Comparison of ENCODE assay signal across 1 fruit fly cellular context in genomic region chrX:6683635-6684499, dm6.
TF ChIP-seq lines count a peak whose summit lies in the region.

Gene Pink1, plus strand, starts transcription at chrX:6683798.

TF ChIP-seq in whole organism, embryonic, 481 proteins besides CTCF, POLR2A, EP300 and RAD21 (continued from another document):
- TF ChIP-seq sc (optimal IDR thresholded peaks at IDR 0.05; lab: Kevin White, UChicago) (no peak), sc (GFP tag; optimal IDR thresholded peaks at IDR 0.05; lab: Kevin White, UChicago) (no peak), gfzf (GFP tag; optimal IDR thresholded peaks at IDR 0.05; lab: Kevin White, UChicago) (peak; percentile 68), CG6854 (GFP tag; optimal IDR thresholded peaks at IDR 0.05; lab: Kevin White, UChicago) (no peak), Dip2 (GFP tag; IDR thresholded peaks at IDR 0.05; lab: Robert Waterston, UW) (no peak), CG17385 (GFP tag; optimal IDR thresholded peaks at IDR 0.05; lab: Kevin White, UChicago) (peak; percentile 89), nom (GFP tag; optimal IDR thresholded peaks at IDR 0.05; lab: Kevin White, UChicago) (peak; percentile 30), ewg (GFP tag; optimal IDR thresholded peaks at IDR 0.05; lab: Kevin White, UChicago) (no peak), Adf1 (GFP tag; IDR thresholded peaks at IDR 0.05; lab: Robert Waterston, UW) (0 out of 2 replicates have a peak, but pooled peaks have one; percentile 9), onecut (GFP tag; IDR thresholded peaks at IDR 0.05; lab: Robert Waterston, UW) (peak; percentile 44; the same call in 1 of the 2 replicates), chinmo (GFP tag; IDR thresholded peaks at IDR 0.05; lab: Robert Waterston, UW; ENCODE audit: partially characterized antibody) (peak; percentile 62; the same call in 1 of the 4 replicates), Med (GFP tag; lab: Kevin White, UChicago) (peak; percentile 59), YL-1 (GFP tag; optimal IDR thresholded peaks at IDR 0.05; lab: Kevin White, UChicago) (peak; percentile 70), Bgb (GFP tag; IDR thresholded peaks at IDR 0.05; lab: Robert Waterston, UW; ENCODE audit: partially characterized antibody) (peak; percentile 59), CG11398 (GFP tag; optimal IDR thresholded peaks at IDR 0.05; lab: Kevin White, UChicago) (no peak), CG4617 (GFP tag; optimal IDR thresholded peaks at IDR 0.05; lab: Kevin White, UChicago; ENCODE audit: borderline replicate concordance) (peak; percentile 75), CG16813 (GFP tag; IDR thresholded peaks at IDR 0.05; lab: Robert Waterston, UW; ENCODE audit: partially characterized antibody) (peak; percentile 46; the same call in 2 of the 3 replicates), toy (GFP tag; IDR thresholded peaks at IDR 0.05; lab: Robert Waterston, UW) (no peak), BEAF-32 (GFP tag; optimal IDR thresholded peaks at IDR 0.05; lab: Kevin White, UChicago) (peak; percentile 72), Scr (GFP tag; IDR thresholded peaks at IDR 0.05; lab: Robert Waterston, UW; ENCODE audit: partially characterized antibody) (peak; percentile 46), pita (GFP tag; optimal IDR thresholded peaks at IDR 0.05; lab: Kevin White, UChicago) (peak; percentile 42), pb (GFP tag; optimal IDR thresholded peaks at IDR 0.05; lab: Kevin White, UChicago) (no peak), Sin3A (optimal IDR thresholded peaks at IDR 0.05; lab: Kevin White, UChicago) (peak; percentile 11), crc (GFP tag; optimal IDR thresholded peaks at IDR 0.05; lab: Kevin White, UChicago) (no peak), gcm (GFP tag; optimal IDR thresholded peaks at IDR 0.05; lab: Kevin White, UChicago) (no peak), rib (GFP tag; IDR thresholded peaks at IDR 0.05; lab: Robert Waterston, UW) (peak; percentile 65; the same call in 1 of the 2 replicates), vvl (GFP tag; IDR thresholded peaks at IDR 0.05; lab: Robert Waterston, UW) (no peak), ato (GFP tag; IDR thresholded peaks at IDR 0.05; lab: Robert Waterston, UW; ENCODE audit: partially characterized antibody) (peak; percentile 60; the same call in 1 of the 2 replicates), CG2116 (GFP tag; optimal IDR thresholded peaks at IDR 0.05; lab: Kevin White, UChicago) (peak; percentile 51), Oli (tag; optimal IDR thresholded peaks at IDR 0.05; lab: Kevin White, UChicago) (no peak), CG34224 (GFP tag; IDR thresholded peaks at IDR 0.05; lab: Robert Waterston, UW; ENCODE audit: partially characterized antibody) (peak; percentile 15; the same call in 2 of the 3 replicates), tna (GFP tag; IDR thresholded peaks at IDR 0.05; lab: Robert Waterston, UW; ENCODE audit: partially characterized antibody) (peak; percentile 24; the same call in 1 of the 2 replicates), Pdp1 (GFP tag; optimal IDR thresholded peaks at IDR 0.05; lab: Kevin White, UChicago) (peak in 1 of 2 experiments; percentile 40), sug (tag; optimal IDR thresholded peaks at IDR 0.05; lab: Kevin White, UChicago) (peak; percentile 14), knrl (GFP tag; IDR thresholded peaks at IDR 0.05; lab: Robert Waterston, UW; ENCODE audit: partially characterized antibody) (peak; percentile 57), nerfin-2 (GFP tag; IDR thresholded peaks at IDR 0.05; lab: Robert Waterston, UW; ENCODE audit: partially characterized antibody) (peak; percentile 56), insv (GFP tag; optimal IDR thresholded peaks at IDR 0.05; lab: Kevin White, UChicago) (peak in 1 of 2 experiments; percentile 13), bowl (GFP tag; IDR thresholded peaks at IDR 0.05; lab: Robert Waterston, UW) (no peak), ken (GFP tag; IDR thresholded peaks at IDR 0.05; lab: Robert Waterston, UW) (no peak), CG33557 (GFP tag; optimal IDR thresholded peaks at IDR 0.05; lab: Kevin White, UChicago) (no peak), Dref (GFP tag; IDR thresholded peaks at IDR 0.05; lab: Robert Waterston, UW) (peak; percentile 70), Dp (GFP tag; optimal IDR thresholded peaks at IDR 0.05; lab: Kevin White, UChicago) (peak; percentile 12), CG17829 (tag; optimal IDR thresholded peaks at IDR 0.05; lab: Kevin White, UChicago) (no peak), bcd (GFP tag; optimal IDR thresholded peaks at IDR 0.05; lab: Kevin White, UChicago) (no peak), MTF-1 (GFP tag; optimal IDR thresholded peaks at IDR 0.05; lab: Kevin White, UChicago; ENCODE audit: borderline replicate concordance) (no peak), dati (GFP tag; IDR thresholded peaks at IDR 0.05; lab: Robert Waterston, UW) (no peak), ranshi (GFP tag; IDR thresholded peaks at IDR 0.05; lab: Robert Waterston, UW) (no peak), corto (GFP tag; optimal IDR thresholded peaks at IDR 0.05; lab: Kevin White, UChicago) (no peak), ac (GFP tag; optimal IDR thresholded peaks at IDR 0.05; lab: Kevin White, UChicago) (no peak), CG13424 (tag; optimal IDR thresholded peaks at IDR 0.05; lab: Kevin White, UChicago) (no peak), croc (GFP tag; conservative IDR thresholded peaks at IDR 0.05; lab: Robert Waterston, UW) (no peak), trem (tag; optimal IDR thresholded peaks at IDR 0.05; lab: Kevin White, UChicago) (peak; percentile 0), CG10543 (GFP tag; optimal IDR thresholded peaks at IDR 0.05; lab: Kevin White, UChicago) (peak; percentile 34), Dll (GFP tag; IDR thresholded peaks at IDR 0.05; lab: Robert Waterston, UW; ENCODE audit: partially characterized antibody) (0 out of 4 replicates have a peak, but pooled peaks have one; percentile 50), sima (GFP tag; optimal IDR thresholded peaks at IDR 0.05; lab: Kevin White, UChicago) (no peak), sna (GFP tag; IDR thresholded peaks at IDR 0.05; lab: Robert Waterston, UW; ENCODE audit: partially characterized antibody) (0 out of 2 replicates have a peak, but pooled peaks have one; percentile 34), CG12769 (tag; optimal IDR thresholded peaks at IDR 0.05; lab: Kevin White, UChicago) (no peak), Mes4 (GFP tag; optimal IDR thresholded peaks at IDR 0.05; lab: Kevin White, UChicago) (no peak), Deaf1 (tag; optimal IDR thresholded peaks at IDR 0.05; lab: Kevin White, UChicago) (peak; percentile 89), repo (GFP tag; optimal IDR thresholded peaks at IDR 0.05; lab: Kevin White, UChicago) (no peak), CG34376 (GFP tag; optimal IDR thresholded peaks at IDR 0.05; lab: Kevin White, UChicago) (peak; percentile 30), stwl (tag; optimal IDR thresholded peaks at IDR 0.05; lab: Kevin White, UChicago) (peak; percentile 42), cg (GFP tag; optimal IDR thresholded peaks at IDR 0.05; lab: Kevin White, UChicago) (peak; percentile 41), inv (GFP tag; IDR thresholded peaks at IDR 0.05; lab: Robert Waterston, UW; ENCODE audit: partially characterized antibody) (no peak; the same call in 1 of the 2 replicates), CG13624 (GFP tag; optimal IDR thresholded peaks at IDR 0.05; lab: Kevin White, UChicago) (peak; percentile 91), CG34422 (GFP tag; IDR thresholded peaks at IDR 0.05; lab: Robert Waterston, UW) (no peak), Opbp (GFP tag; IDR thresholded peaks at IDR 0.05; lab: Robert Waterston, UW; ENCODE audit: partially characterized antibody) (peak; percentile 47; the same call in 1 of the 3 replicates), klu (GFP tag; IDR thresholded peaks at IDR 0.05; lab: Robert Waterston, UW) (no peak), CG12659 (GFP tag; optimal IDR thresholded peaks at IDR 0.05; lab: Kevin White, UChicago) (peak; percentile 45), CG7963 (GFP tag; IDR thresholded peaks at IDR 0.05; lab: Robert Waterston, UW; ENCODE audit: partially characterized antibody) (0 out of 3 replicates have a peak, but pooled peaks have one; percentile 6), CG14710 (tag; optimal IDR thresholded peaks at IDR 0.05; lab: Kevin White, UChicago) (peak; percentile 99), fd96Cb (tag; optimal IDR thresholded peaks at IDR 0.05; lab: Kevin White, UChicago) (no peak), CG10979 (tag; optimal IDR thresholded peaks at IDR 0.05; lab: Kevin White, UChicago) (no peak), Sry-δ (GFP tag; optimal IDR thresholded peaks at IDR 0.05; lab: Kevin White, UChicago) (peak; percentile 66), CG13296 (GFP tag; optimal IDR thresholded peaks at IDR 0.05; lab: Kevin White, UChicago) (no peak), Hmr (GFP tag; optimal IDR thresholded peaks at IDR 0.05; lab: Kevin White, UChicago) (no peak), pfk (GFP tag; optimal IDR thresholded peaks at IDR 0.05; lab: Kevin White, UChicago) (peak; percentile 96), crol (GFP tag; IDR thresholded peaks at IDR 0.05; lab: Robert Waterston, UW) (peak; percentile 91), Lhr (GFP tag; optimal IDR thresholded peaks at IDR 0.05; lab: Kevin White, UChicago) (peak; percentile 1), CoRest (tag; optimal IDR thresholded peaks at IDR 0.05; lab: Kevin White, UChicago) (peak; percentile 11), MESR4 (GFP tag; optimal IDR thresholded peaks at IDR 0.05; lab: Kevin White, UChicago) (peak; percentile 53), CG9797 (GFP tag; optimal IDR thresholded peaks at IDR 0.05; lab: Kevin White, UChicago) (peak; percentile 42), gt (GFP tag; IDR thresholded peaks at IDR 0.05; lab: Robert Waterston, UW) (no peak), CG13894 (tag; optimal IDR thresholded peaks at IDR 0.05; lab: Kevin White, UChicago) (no peak), CG4282 (GFP tag; optimal IDR thresholded peaks at IDR 0.05; lab: Kevin White, UChicago) (no peak), amos (GFP tag; IDR thresholded peaks at IDR 0.05; lab: Robert Waterston, UW; ENCODE audit: partially characterized antibody) (peak; percentile 64), wdn (GFP tag; IDR thresholded peaks at IDR 0.05; lab: Robert Waterston, UW) (no peak), eyg (GFP tag; optimal IDR thresholded peaks at IDR 0.05; lab: Kevin White, UChicago) (no peak), Ptx1 (GFP tag; IDR thresholded peaks at IDR 0.05; lab: Robert Waterston, UW) (no peak), CG6791 (GFP tag; IDR thresholded peaks at IDR 0.05; lab: Robert Waterston, UW; ENCODE audit: partially characterized antibody) (peak; percentile 60; the same call in 1 of the 3 replicates)
TF ChIP-seq in whole organism, embryonic: peak in this region for 61.
